Worm (Caenorhabditis elegans): ENCODE results near the gene brp-1.

ce11 chrIII:11995783-11996182 is 24.6 kb upstream of the brp-1 start:
- TF ChIP-seq him-1 (tag; optimal IDR thresholded peaks at IDR 0.05): no peak
- no peak for TF ChIP-seq W03F9.2 (tag; optimal IDR thresholded peaks at IDR 0.05)
- TF ChIP-seq dao-5 (tag; optimal IDR thresholded peaks at IDR 0.05): no peak
